Fruit fly (Drosophila melanogaster): ENCODE results near the gene CG10597.

Gene CG10597

dm6 chrX:17230944-17231343 is at the start of gene CG10597:
Gene CG10597, minus strand, starts transcription at chrX:17231044.
- no peak for TF ChIP-seq noc (tag; optimal IDR thresholded peaks at IDR 0.05)

DNA sequence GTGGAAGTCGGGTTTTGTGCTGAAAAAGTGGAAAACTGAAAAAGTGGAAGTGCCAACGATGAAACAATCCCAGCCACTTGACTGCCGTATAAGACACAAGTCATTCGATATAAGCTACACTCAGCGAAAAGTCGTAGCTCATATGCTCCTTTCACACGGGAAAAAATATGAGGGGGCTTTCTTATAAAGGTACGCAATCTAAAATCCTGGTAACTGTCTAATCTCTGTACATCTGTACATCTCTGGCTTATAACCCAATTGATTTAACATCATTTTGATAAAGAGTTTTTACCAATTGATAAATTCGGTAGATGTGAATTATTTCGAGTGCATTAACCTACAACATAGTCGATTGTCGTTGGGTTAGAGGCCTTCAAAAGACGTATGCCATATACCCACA is 44.0 kb upstream of the CG10597 start:
- TF ChIP-seq noc (tag; optimal IDR thresholded peaks at IDR 0.05) = no peak

DNA sequence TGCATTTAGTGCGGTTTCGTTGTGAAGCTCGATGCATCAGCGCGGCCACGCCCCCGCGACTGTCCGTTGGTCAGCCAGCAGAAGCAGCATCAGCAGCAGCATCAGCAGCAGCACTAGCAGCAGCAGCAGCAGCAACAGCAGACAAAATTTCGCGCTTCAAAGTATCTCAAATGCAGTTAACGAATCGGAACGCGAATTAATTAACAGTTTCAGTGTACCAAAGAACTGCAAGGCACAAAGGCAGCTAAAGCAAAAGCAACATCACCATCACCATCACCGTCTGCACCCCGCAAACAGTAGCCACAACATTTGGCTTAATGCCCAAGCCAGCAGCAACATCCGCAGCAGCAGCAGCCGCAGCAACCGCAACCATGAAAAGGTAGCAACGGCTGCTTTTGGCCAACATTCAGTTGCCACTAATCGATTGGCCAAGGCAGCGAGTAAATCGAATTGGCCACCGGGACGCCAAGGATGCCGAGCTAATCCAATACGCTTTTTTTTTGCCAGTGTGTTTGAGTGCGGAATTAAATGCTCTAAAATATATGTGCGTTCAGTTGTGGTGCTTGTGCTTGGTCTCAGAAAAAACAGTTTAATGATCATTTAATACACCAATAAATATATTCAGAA is 34.7 kb upstream of the CG10597 start:
- no peak for TF ChIP-seq noc (tag; optimal IDR thresholded peaks at IDR 0.05)

dm6 chrX:17262049-17262448 is 31.2 kb upstream of the CG10597 start:
- no peak for TF ChIP-seq noc (tag; optimal IDR thresholded peaks at IDR 0.05)

DNA sequence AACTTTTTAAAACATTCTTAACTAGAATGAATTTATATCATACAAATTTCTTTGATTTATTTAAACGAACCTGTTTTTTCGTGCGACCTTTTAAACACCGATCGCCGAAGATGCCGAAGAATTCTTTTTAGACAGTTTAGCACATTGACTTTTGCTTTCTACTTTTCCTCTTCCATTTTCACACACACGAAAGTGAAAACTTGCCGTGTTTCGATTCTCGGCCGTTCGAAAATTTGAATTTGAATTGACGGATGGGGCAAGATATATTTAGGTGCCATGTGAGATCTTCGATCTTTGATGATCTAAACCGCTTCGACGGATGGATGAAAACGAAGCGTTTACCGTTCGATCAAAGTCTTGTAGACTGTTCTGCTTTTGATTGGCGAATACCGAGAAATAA is 24.8 kb upstream of the CG10597 start:
- no peak for TF ChIP-seq noc (tag; optimal IDR thresholded peaks at IDR 0.05)

- TF ChIP-seq noc (tag; optimal IDR thresholded peaks at IDR 0.05) = no peak
Observed at dm6 chrX:17254094-17254493, 23.2 kb upstream of the CG10597 start.

dm6 chrX:17249326-17249725 is 18.5 kb upstream of the CG10597 start, which contains the start of gene CG8675:
Gene CG8675, minus strand, starts transcription at chrX:17249502.
- TF ChIP-seq noc (tag; optimal IDR thresholded peaks at IDR 0.05) = no peak

DNA sequence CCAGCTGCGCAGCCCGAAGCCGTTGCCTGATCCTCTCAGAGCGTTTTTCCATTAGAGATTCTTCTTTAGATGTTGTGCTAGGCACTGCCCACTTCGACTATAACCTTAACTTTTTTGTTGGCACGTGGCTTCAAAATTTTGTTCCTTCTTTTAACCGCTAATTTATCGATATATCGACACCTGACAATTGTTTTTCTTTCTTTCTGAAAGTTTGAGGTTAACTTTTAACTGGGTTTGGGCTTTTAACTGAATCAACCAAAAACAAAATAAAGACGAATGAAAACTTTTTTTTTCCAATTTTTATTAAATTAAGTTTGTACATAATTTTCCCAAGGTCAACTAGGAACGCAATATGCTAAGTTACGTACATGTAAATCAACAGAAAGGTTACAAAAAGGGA is 16.1 kb upstream of the CG10597 start, which contains the start of gene CG42854:
TSS of gene CG42854 (minus strand) at position 101 of the 400 bp plus-strand sequence.
- TF ChIP-seq noc (tag; optimal IDR thresholded peaks at IDR 0.05) = no peak

DNA sequence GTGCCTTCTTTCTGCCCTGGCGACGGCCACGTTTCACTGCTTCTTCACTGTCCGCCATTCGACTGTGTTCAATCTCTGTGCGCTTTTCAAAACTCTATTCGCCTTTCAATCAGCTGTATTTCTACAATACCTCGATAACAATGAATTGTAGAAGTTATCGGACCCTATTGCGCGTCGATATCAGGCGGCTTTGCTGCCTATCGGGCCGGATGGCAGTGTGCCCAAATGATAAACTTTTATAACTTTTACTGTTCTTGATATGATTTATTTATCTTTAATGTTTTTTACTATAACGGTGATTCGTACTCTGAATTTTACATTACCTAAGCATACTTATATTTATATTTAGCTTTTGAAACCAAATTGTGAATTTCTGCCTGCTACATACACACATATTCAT is 14.0 kb upstream of the CG10597 start, which contains the start of gene CG8915:
TSS of gene CG8915 (minus strand) at position 148 of the 400 bp plus-strand sequence.
- TF ChIP-seq noc (tag; optimal IDR thresholded peaks at IDR 0.05) = no peak

- TF ChIP-seq noc (tag; optimal IDR thresholded peaks at IDR 0.05) = no peak
Observed at dm6 chrX:17237421-17237820, 6.6 kb upstream of the CG10597 start.

DNA sequence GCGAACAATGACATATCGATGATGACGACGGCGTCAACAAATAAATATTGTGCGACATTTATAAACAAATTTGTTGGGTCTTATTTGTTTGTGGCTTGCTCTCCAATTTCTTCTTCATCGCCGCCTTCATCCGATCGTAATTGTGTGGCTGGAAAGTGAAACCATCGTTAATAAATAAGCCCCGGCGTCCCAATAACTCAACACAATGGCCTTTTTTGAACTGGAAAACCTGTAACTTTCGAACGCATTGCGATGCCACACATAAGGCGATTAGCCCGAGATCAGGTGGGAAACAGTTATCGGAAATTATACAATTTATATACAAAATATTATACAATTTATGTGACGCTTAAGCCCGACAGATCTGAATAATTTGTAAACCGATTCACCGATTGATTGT is 5.6 kb upstream of the CG10597 start:
- TF ChIP-seq noc (tag; optimal IDR thresholded peaks at IDR 0.05) = no peak

- TF ChIP-seq noc (tag; optimal IDR thresholded peaks at IDR 0.05) = no peak
Observed at dm6 chrX:17232642-17233041, 1.8 kb upstream of the CG10597 start, which contains the start of gene f. Gene f, plus strand, starts transcription at chrX:17232942.

DNA sequence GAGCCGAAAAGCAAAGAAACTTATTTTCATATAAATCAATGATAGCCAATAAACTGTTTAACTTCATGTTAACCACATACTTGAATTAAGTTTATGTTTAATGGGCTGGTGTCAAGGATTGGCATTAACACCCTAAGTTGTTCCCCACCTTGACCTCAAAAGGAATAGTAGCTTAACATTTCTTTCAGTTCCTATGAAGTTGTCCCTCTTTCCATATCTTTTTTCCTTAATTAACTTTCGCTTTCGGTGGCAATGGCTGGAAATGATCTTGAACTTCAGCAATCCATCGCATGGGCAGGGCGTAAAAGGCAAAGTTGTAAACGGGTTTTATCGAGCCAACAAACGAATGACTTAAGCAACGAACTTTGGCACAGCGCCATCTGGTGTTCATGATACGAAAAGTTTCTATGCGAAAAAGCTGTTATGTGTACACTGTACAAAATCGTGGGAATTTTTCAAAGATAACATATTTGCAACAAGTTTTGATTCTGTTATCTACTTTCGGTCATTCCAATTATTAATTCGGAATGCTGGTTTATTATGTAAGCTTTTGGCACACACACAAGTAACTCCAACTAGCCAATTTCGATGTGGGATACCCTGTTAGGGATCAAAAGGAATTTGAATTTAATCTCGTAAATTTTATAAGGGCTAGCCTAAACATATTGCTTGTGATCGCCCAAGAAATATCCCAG is 1.2 kb downstream of the CG10597 start:
- no peak for TF ChIP-seq noc (tag; optimal IDR thresholded peaks at IDR 0.05)

- TF ChIP-seq noc (tag; optimal IDR thresholded peaks at IDR 0.05) = no peak
Observed at dm6 chrX:17227462-17227861, 3.4 kb downstream of the CG10597 start.

DNA sequence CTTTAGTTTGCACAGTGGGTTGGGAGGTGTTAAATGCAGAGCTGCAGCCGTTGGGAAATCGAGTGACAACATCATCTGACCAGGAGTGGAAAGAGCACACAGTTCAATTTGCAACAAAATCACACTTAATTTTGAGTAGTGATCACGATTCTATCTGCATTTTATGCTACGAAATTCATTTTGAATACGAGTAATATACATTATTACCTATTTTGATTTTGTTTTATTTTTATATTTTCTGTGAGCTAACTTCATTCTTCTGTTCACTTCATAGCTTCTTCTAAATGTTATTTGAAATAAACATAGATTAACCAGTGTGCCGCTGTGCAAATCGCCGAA is 4.2 kb downstream of the CG10597 start, which contains the start of gene CG10598:
TSS of gene CG10598 (minus strand) at position 187 of the 339 bp plus-strand sequence.
- peak; percentile 9 for TF ChIP-seq noc (tag; optimal IDR thresholded peaks at IDR 0.05)

DNA sequence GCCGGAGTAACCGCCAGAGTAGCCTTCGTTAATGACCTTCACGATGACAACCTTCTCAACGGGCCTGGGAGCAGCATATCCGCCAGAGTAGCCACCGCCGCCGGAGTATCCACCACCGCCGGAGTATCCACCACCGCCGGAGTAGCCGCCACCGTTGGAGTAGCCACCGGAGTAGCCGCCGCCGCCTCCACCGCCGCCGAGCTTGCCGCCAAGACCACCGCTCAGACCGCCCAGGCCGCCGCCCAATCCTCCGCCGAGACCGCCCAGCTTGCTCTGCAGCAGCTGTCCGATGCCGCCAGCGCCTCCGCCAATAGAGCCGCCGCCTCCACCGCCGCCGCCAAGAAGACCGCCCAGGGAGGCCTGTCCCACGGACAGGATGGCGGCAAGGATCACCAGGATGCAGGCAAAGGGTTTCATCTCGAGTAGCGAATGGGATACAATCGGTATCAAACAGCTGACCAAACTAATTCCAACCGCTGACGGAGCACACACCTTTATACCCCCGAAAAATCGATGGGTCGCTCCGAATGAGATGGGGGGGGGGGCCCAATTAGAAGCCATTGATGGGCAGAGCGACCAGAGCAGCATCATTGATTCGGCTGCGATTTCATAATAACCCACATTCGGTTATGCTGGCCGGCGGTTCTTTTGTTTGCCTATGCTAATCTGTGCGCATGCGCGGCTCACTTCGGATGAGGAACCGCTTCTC is 4.7 kb downstream of the CG10597 start:
- no peak for TF ChIP-seq noc (tag; optimal IDR thresholded peaks at IDR 0.05)

- TF ChIP-seq noc (tag; optimal IDR thresholded peaks at IDR 0.05) = no peak
Observed at dm6 chrX:17223715-17224114, 7.1 kb downstream of the CG10597 start, which contains the start of gene CG34327. Gene CG34327, minus strand, starts transcription at chrX:17223815.
